Worm (Caenorhabditis elegans) whole organism, L4 larva: ENCODE data around the gene F37C12.18.

Experiments used
- F10B5.3 ChIP-seq: sonication (generic microtip); optimal IDR thresholded peaks from 2 replicates; lab custom pipeline; 2016; ENCODE audit warnings: mild to moderate bottlenecking, missing genetic modification characterization, missing compliant biosample characterization
- T20F7.1 ChIP-seq: fragments of 200-800 bp; sonication (Bioruptor generic); optimal IDR thresholded peaks from 2 replicates; lab custom pipeline; 2018; ENCODE audit warnings: mild to moderate bottlenecking, missing genetic modification characterization, missing compliant biosample characterization
- Y105C5A.15 ChIP-seq: fragments of 200-800 bp; sonication (Bioruptor generic); IDR thresholded peaks from 2 replicates; pipeline ENCODE4 v1.3.6; 2022; ENCODE audit warnings: missing genetic modification characterization, missing compliant biosample characterization
- Y5F2A.4 ChIP-seq: fragments of 200-800 bp; sonication (Bioruptor generic); optimal IDR thresholded peaks from 2 replicates; lab custom pipeline; 2018; ENCODE audit warnings: mild to moderate bottlenecking, missing genetic modification characterization, missing compliant biosample characterization
- Y75B8A.6 ChIP-seq: fragments of 200-800 bp; sonication (Bioruptor generic); IDR thresholded peaks from 2 replicates; pipeline ENCODE4 v1.3.6; 2022; ENCODE audit warnings: missing genetic modification reagents, missing genetic modification characterization, missing compliant biosample characterization
- aha-1 ChIP-seq: fragments of 150-350 bp; peaks from one replicate; lab custom pipeline; 2014; ENCODE audit warnings: missing biosample characterization, missing genetic modification characterization
- arid-1 ChIP-seq: fragments of 200-800 bp; sonication (Bioruptor generic); conservative IDR thresholded peaks from 2 replicates; pipeline ENCODE4 v1.3.6; 2022; ENCODE audit warnings: missing genetic modification reagents, missing genetic modification characterization, missing compliant biosample characterization
- ceh-20 ChIP-seq: fragments of 200-800 bp; sonication (Bioruptor generic); IDR thresholded peaks from 2 replicates; pipeline ENCODE4 v1.3.6; 2022; ENCODE audit warnings: missing genetic modification reagents, missing genetic modification characterization, missing compliant biosample characterization
- ceh-28 ChIP-seq: fragments of 150-350 bp; optimal IDR thresholded peaks from 2 replicates; lab custom pipeline; 2014; ENCODE audit warnings: missing biosample characterization, missing genetic modification reagents, missing genetic modification characterization
- ceh-44 ChIP-seq: fragments of 200-800 bp; sonication (Bioruptor generic); IDR thresholded peaks from 2 replicates; pipeline ENCODE4 v1.3.6; 2022; ENCODE audit warnings: missing genetic modification reagents, missing genetic modification characterization, missing compliant biosample characterization
- ces-1 ChIP-seq: fragments of 150-350 bp; sonication (generic microtip); optimal IDR thresholded peaks from 4 replicates; lab custom pipeline; 2014; ENCODE audit warnings: missing biosample characterization, missing genetic modification reagents, missing genetic modification characterization
- cey-2 ChIP-seq: sonication (generic microtip); optimal IDR thresholded peaks from 3 replicates; lab custom pipeline; 2017; ENCODE audit warnings: missing genetic modification characterization, mild to moderate bottlenecking, missing compliant biosample characterization, antibody characterized with exemption, borderline replicate concordance; ENCODE audit not compliant: insufficient read depth
- ctbp-1 ChIP-seq: fragments of 200-800 bp; sonication (Bioruptor generic); IDR thresholded peaks from 2 replicates; pipeline ENCODE4 v1.3.6; 2022; ENCODE audit warnings: missing genetic modification reagents, missing genetic modification characterization, missing compliant biosample characterization
- daf-16 ChIP-seq, 3 experiments: sonication (generic microtip); optimal IDR thresholded peaks; 2 replicates each; lab custom pipeline; 2016 to 2017; ENCODE audit warnings: missing genetic modification characterization in 3 of 3, missing genetic modification reagents in 3 of 3, mild to moderate bottlenecking in 2 of 3, missing compliant biosample characterization in 2 of 3, missing biosample characterization in 1 of 3, moderate library complexity in 1 of 3
- daf-19 ChIP-seq: fragments of 200-800 bp; sonication (Bioruptor generic); conservative IDR thresholded peaks from 2 replicates; pipeline ENCODE4 v1.3.6; 2022; ENCODE audit warnings: missing genetic modification characterization, missing compliant biosample characterization
- dmd-6 ChIP-seq: fragments of 200-800 bp; sonication (Bioruptor generic); IDR thresholded peaks from 2 replicates; pipeline ENCODE4 v1.3.6; 2022; ENCODE audit warnings: missing genetic modification reagents, missing genetic modification characterization, missing compliant biosample characterization
- dmd-8 ChIP-seq: fragments of 200-800 bp; sonication (Bioruptor generic); IDR thresholded peaks from 2 replicates; pipeline ENCODE4 v1.3.6; 2022; ENCODE audit warnings: missing genetic modification characterization, missing compliant biosample characterization
- dmd-9 ChIP-seq: fragments of 200-800 bp; sonication (Bioruptor generic); IDR thresholded peaks from 2 replicates; pipeline ENCODE4 v1.3.6; 2022; ENCODE audit warnings: missing genetic modification reagents, missing genetic modification characterization, missing compliant biosample characterization
- duxl-1 ChIP-seq: sonication (generic microtip); optimal IDR thresholded peaks from 2 replicates; lab custom pipeline; 2016; ENCODE audit warnings: mild to moderate bottlenecking, missing genetic modification characterization, moderate library complexity, missing compliant biosample characterization; ENCODE audit not compliant: poor library complexity
- egl-27 ChIP-seq: sonication (generic microtip); optimal IDR thresholded peaks from 3 replicates; lab custom pipeline; 2017; ENCODE audit warnings: missing biosample characterization, missing genetic modification reagents, missing genetic modification characterization
- fos-1 ChIP-seq: fragments of 150-350 bp; optimal IDR thresholded peaks from 2 replicates; lab custom pipeline; 2014; ENCODE audit warnings: missing biosample characterization, missing genetic modification characterization
- hif-1 ChIP-seq, 2 experiments: sonication (generic microtip); optimal IDR thresholded peaks; 2 replicates each; lab custom pipeline; 2016 to 2017; ENCODE audit warnings: missing compliant biosample characterization in 2 of 2, missing genetic modification characterization in 2 of 2, missing genetic modification reagents in 2 of 2, missing genotype in 2 of 2, mild to moderate bottlenecking in 1 of 2
- hlh-30 ChIP-seq: sonication (generic microtip); optimal IDR thresholded peaks from 2 replicates; lab custom pipeline; 2017; ENCODE audit warnings: antibody characterized with exemption, mild to moderate bottlenecking, missing genetic modification characterization, missing compliant biosample characterization; ENCODE audit not compliant: insufficient read depth
- lim-7 ChIP-seq: fragments of 200-800 bp; sonication (Bioruptor generic); IDR thresholded peaks from 2 replicates; pipeline ENCODE4 v1.3.6; 2022; ENCODE audit warnings: missing genetic modification characterization, missing compliant biosample characterization
- lin-15B ChIP-seq: fragments of 150-350 bp; sonication (generic microtip); optimal IDR thresholded peaks from 3 replicates; lab custom pipeline; 2014; ENCODE audit warnings: missing biosample characterization, missing genetic modification characterization
- lsy-2 ChIP-seq, 2 experiments: fragments of 150-350 bp in 1 of 2; sonication (generic microtip) in 1 of 2; optimal IDR thresholded peaks; 2 replicates each; lab custom pipeline; 2014 to 2017; ENCODE audit warnings: missing biosample characterization in 2 of 2, missing genetic modification characterization in 2 of 2
- madf-9 ChIP-seq: fragments of 200-800 bp; sonication (Bioruptor generic); conservative IDR thresholded peaks from 2 replicates; pipeline ENCODE4 v1.3.6; 2022; ENCODE audit warnings: missing genetic modification reagents, missing genetic modification characterization, missing compliant biosample characterization
- mdt-29 ChIP-seq: fragments of 200-800 bp; sonication (Bioruptor generic); IDR thresholded peaks from 2 replicates; pipeline ENCODE4 v1.3.6; 2022; ENCODE audit warnings: missing genetic modification reagents, missing genetic modification characterization, missing compliant biosample characterization
- mes-2 ChIP-seq: sonication (generic microtip); optimal IDR thresholded peaks from 2 replicates; lab custom pipeline; 2016; ENCODE audit warnings: missing genotype, mild to moderate bottlenecking, missing genetic modification characterization, missing compliant biosample characterization; ENCODE audit not compliant: poor library complexity, severe bottlenecking
- mxl-2 ChIP-seq: fragments of 200-800 bp; sonication (Bioruptor generic); conservative IDR thresholded peaks from 2 replicates; pipeline ENCODE4 v1.3.6; 2022; ENCODE audit warnings: missing genetic modification reagents, missing genetic modification characterization, missing compliant biosample characterization
- nhr-10 ChIP-seq: fragments of 150-350 bp; optimal IDR thresholded peaks from 2 replicates; lab custom pipeline; 2014; ENCODE audit warnings: missing biosample characterization, missing genetic modification characterization
- nhr-102 ChIP-seq: sonication (generic microtip); optimal IDR thresholded peaks from 2 replicates; lab custom pipeline; 2016; ENCODE audit warnings: mild to moderate bottlenecking, missing genetic modification characterization, moderate library complexity, missing compliant biosample characterization
- nhr-28 ChIP-seq: fragments of 150-350 bp; optimal IDR thresholded peaks from 2 replicates; lab custom pipeline; 2014; ENCODE audit warnings: missing biosample characterization, missing genetic modification characterization
- nhr-48 ChIP-seq: sonication (generic microtip); optimal IDR thresholded peaks from 2 replicates; lab custom pipeline; 2016; ENCODE audit warnings: mild to moderate bottlenecking, missing genetic modification characterization, missing compliant biosample characterization
- nhr-6 ChIP-seq: fragments of 150-350 bp; optimal IDR thresholded peaks from 2 replicates; lab custom pipeline; 2014; ENCODE audit warnings: missing biosample characterization, missing genetic modification characterization
- nhr-77 ChIP-seq: fragments of 150-350 bp; optimal IDR thresholded peaks from 2 replicates; lab custom pipeline; 2014; ENCODE audit warnings: missing biosample characterization, missing genetic modification characterization
- pha-4 ChIP-seq, 2 experiments: fragments of 150-350 bp in 1 of 2; fragments of 200-800 bp in 1 of 2; sonication (Bioruptor generic) in 1 of 2; IDR thresholded peaks in 1 of 2; optimal IDR thresholded peaks in 1 of 2; 2 replicates each; pipeline versions ENCODE4 v1.3.6 to Lab custom; 2014 to 2022; ENCODE audit warnings: missing genetic modification characterization in 2 of 2, missing genetic modification reagents in 2 of 2, missing biosample characterization in 1 of 2, missing compliant biosample characterization in 1 of 2
- php-3 ChIP-seq: fragments of 200-800 bp; sonication (Bioruptor generic); IDR thresholded peaks from 2 replicates; pipeline ENCODE4 v1.3.6; 2022; ENCODE audit warnings: missing genetic modification reagents, missing genetic modification characterization, missing compliant biosample characterization
- saeg-2 ChIP-seq: fragments of 200-800 bp; sonication (Bioruptor generic); IDR thresholded peaks from 2 replicates; pipeline ENCODE4 v1.3.6; 2022; ENCODE audit warnings: missing genetic modification reagents, missing genetic modification characterization, missing compliant biosample characterization
- sdz-12 ChIP-seq: fragments of 200-800 bp; sonication (Bioruptor generic); optimal IDR thresholded peaks from 2 replicates; lab custom pipeline; 2018; ENCODE audit warnings: mild to moderate bottlenecking, missing genetic modification characterization, missing compliant biosample characterization
- snpc-4 ChIP-seq: fragments of 150-350 bp; optimal IDR thresholded peaks from 2 replicates; lab custom pipeline; 2014; ENCODE audit warnings: missing biosample characterization, missing genetic modification characterization
- spr-1 ChIP-seq: sonication (generic microtip); optimal IDR thresholded peaks from 2 replicates; lab custom pipeline; 2016; ENCODE audit warnings: mild to moderate bottlenecking, missing genetic modification characterization, missing compliant biosample characterization
- spr-3 ChIP-seq: fragments of 200-800 bp; sonication (Bioruptor generic); optimal IDR thresholded peaks from 2 replicates; lab custom pipeline; 2018; ENCODE audit warnings: mild to moderate bottlenecking, missing genetic modification characterization, missing compliant biosample characterization
- unc-130 ChIP-seq: sonication (generic microtip); optimal IDR thresholded peaks from 2 replicates; lab custom pipeline; 2016; ENCODE audit warnings: missing genetic modification reagents, missing genetic modification characterization, missing compliant biosample characterization
- unc-62 ChIP-seq, 3 experiments: fragments of 150-350 bp in 1 of 3; sonication (generic microtip); optimal IDR thresholded peaks in 2 of 3; peaks in 1 of 3; 1 replicate in 1 of 3; 2 replicates in 2 of 3; lab custom pipeline; 2014 to 2017; ENCODE audit warnings: missing biosample characterization in 3 of 3, missing genetic modification characterization in 3 of 3, missing genetic modification reagents in 3 of 3, missing genotype in 1 of 3
- zip-2 ChIP-seq: fragments of 150-350 bp; optimal IDR thresholded peaks from 2 replicates; lab custom pipeline; 2014; ENCODE audit warnings: missing biosample characterization, missing genetic modification characterization
- ztf-11 ChIP-seq: fragments of 150-350 bp; optimal IDR thresholded peaks from 2 replicates; lab custom pipeline; 2014; ENCODE audit warnings: missing biosample characterization, missing genetic modification characterization

F37C12.18 gene

DNA sequence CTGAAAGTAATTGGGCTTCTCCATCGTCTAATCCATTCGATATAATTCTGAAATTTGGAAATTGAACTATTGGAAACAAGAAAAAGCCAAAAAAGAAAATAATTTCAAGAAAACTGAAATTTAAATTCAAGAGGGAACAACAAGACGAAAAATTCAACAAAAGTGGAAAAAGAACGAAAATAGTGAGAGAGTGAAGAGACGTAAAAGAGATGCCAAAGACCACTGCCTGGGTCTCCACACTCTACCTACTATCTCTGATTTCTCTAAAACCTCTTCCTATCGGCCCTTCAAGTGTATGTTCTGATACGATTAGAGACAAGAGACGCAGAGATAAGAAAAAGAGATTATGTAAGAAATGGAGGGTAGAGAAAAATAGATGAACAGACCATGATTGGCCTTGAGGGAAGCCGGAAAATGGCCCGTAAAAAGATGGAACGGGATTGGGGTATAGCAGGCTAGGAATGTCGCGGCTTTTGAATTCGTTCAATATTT, 41.4 kb downstream of the F37C12.18 start, which contains the start of gene ogt-1 (continued):
- TF ChIP-seq mxl-2 (GFP tag; lab: Robert Waterston, UW): no peak
- TF ChIP-seq unc-130 (GFP tag; lab: Kevin White, UChicago): no peak
- TF ChIP-seq dmd-8: no peak
- peak; percentile 74 for TF ChIP-seq T20F7.1 (GFP tag; lab: Kevin White, UChicago)
- TF ChIP-seq daf-16 (GFP tag; optimal IDR thresholded peaks at IDR 0.05; lab: Kevin White, UChicago): peak in 1 of 2 experiments; percentile 24
- peak; percentile 82 for TF ChIP-seq daf-16 (tag; optimal IDR thresholded peaks at IDR 0.05; lab: Kevin White, UChicago)
- TF ChIP-seq lim-7 (GFP tag; lab: Robert Waterston, UW): no peak
- TF ChIP-seq sdz-12 (GFP tag; lab: Kevin White, UChicago): no peak
- TF ChIP-seq zip-2: no peak
- TF ChIP-seq Y105C5A.15: no peak
- TF ChIP-seq fos-1 (tag; lab: Kevin White, UChicago): no peak
- 0 out of 2 replicates have a peak, but pooled peaks have one; percentile 34 for TF ChIP-seq daf-19
- TF ChIP-seq duxl-1: peak; percentile 80
- TF ChIP-seq spr-1 (tag; lab: Kevin White, UChicago): peak; percentile 33
- TF ChIP-seq arid-1 (GFP tag; lab: Robert Waterston, UW): peak; percentile 57
- peak; percentile 75 for TF ChIP-seq nhr-48 (tag; lab: Kevin White, UChicago)
- TF ChIP-seq ceh-28: peak; percentile 32
- TF ChIP-seq pha-4 (GFP tag; IDR thresholded peaks at IDR 0.05; lab: Robert Waterston, UW): peak; percentile 65; the same call in 1 of the 2 replicates
- TF ChIP-seq pha-4 (tag; optimal IDR thresholded peaks at IDR 0.05; lab: Kevin White, UChicago): peak; percentile 91
- TF ChIP-seq nhr-10 (tag; lab: Kevin White, UChicago): peak; percentile 51
- TF ChIP-seq ztf-11: no peak
- no peak for TF ChIP-seq snpc-4 (tag; lab: Kevin White, UChicago)
- peak in 1 of 2 experiments; percentile 99 for TF ChIP-seq unc-62 (GFP tag; optimal IDR thresholded peaks at IDR 0.05 in 1 of 2; lab: Kevin White, UChicago)
- no peak for TF ChIP-seq unc-62 (tag; optimal IDR thresholded peaks at IDR 0.05; lab: Kevin White, UChicago)
- no peak for TF ChIP-seq lin-15B (tag; lab: Kevin White, UChicago)
- peak; percentile 72 for TF ChIP-seq aha-1 (tag; lab: Kevin White, UChicago)
- peak; percentile 75 to 92 for TF ChIP-seq lsy-2 (tag; optimal IDR thresholded peaks at IDR 0.05; lab: Kevin White, UChicago)
- TF ChIP-seq saeg-2 (GFP tag; lab: Robert Waterston, UW): 0 out of 2 replicates have a peak, but pooled peaks have one; percentile 37
- peak; percentile 88 for TF ChIP-seq hlh-30 (tag; lab: Kevin White, UChicago)
- peak; percentile 92 for TF ChIP-seq nhr-6 (tag; lab: Kevin White, UChicago)
- peak; percentile 32 for TF ChIP-seq F10B5.3 (tag; lab: Kevin White, UChicago)
- peak; percentile 54; the same call in 1 of the 2 replicates for TF ChIP-seq ceh-20
- TF ChIP-seq ctbp-1 (GFP tag; lab: Robert Waterston, UW): peak; percentile 84
- TF ChIP-seq cey-2 (tag; lab: Kevin White, UChicago): peak; percentile 43
- TF ChIP-seq egl-27 (tag; lab: Kevin White, UChicago): no peak
- peak; percentile 24 for TF ChIP-seq spr-3 (GFP tag; lab: Kevin White, UChicago)
- TF ChIP-seq madf-9 (GFP tag; lab: Robert Waterston, UW): peak; percentile 25; the same call in 1 of the 2 replicates
- no peak for TF ChIP-seq ceh-44 (GFP tag; lab: Robert Waterston, UW)
- TF ChIP-seq nhr-77: peak; percentile 17
- no peak for TF ChIP-seq Y5F2A.4 (GFP tag; lab: Kevin White, UChicago)
- peak; percentile 79 for TF ChIP-seq dmd-6 (GFP tag; lab: Robert Waterston, UW)
- peak; percentile 34 for TF ChIP-seq nhr-102
- TF ChIP-seq mdt-29 (GFP tag; lab: Robert Waterston, UW): no peak
- TF ChIP-seq Y75B8A.6 (GFP tag; lab: Robert Waterston, UW): no peak
- TF ChIP-seq mes-2 (tag; lab: Kevin White, UChicago): peak; percentile 81
- peak; percentile 58 for TF ChIP-seq ces-1 (GFP tag; lab: Kevin White, UChicago)
- TF ChIP-seq hif-1 (tag; optimal IDR thresholded peaks at IDR 0.05; lab: Kevin White, UChicago): peak in 1 of 2 experiments; percentile 65
- 0 out of 2 replicates have a peak, but pooled peaks have one; percentile 36 for TF ChIP-seq php-3 (GFP tag; lab: Robert Waterston, UW)
- TF ChIP-seq dmd-9 (GFP tag; lab: Robert Waterston, UW): no peak
- TF ChIP-seq nhr-28 (tag; lab: Kevin White, UChicago): peak; percentile 65
